Fruit fly (Drosophila melanogaster) whole organism, embryonic: Measurements from ENCODE around the gene sima.

Experiments
- Ada2b ChIP-seq: fragments of 200-800 bp; sonication (Bioruptor generic); IDR thresholded peaks from 2 replicates; pipeline ENCODE4 v1.3.6; 2022; ENCODE audit warnings: missing biosample characterization, missing genetic modification characterization
- Adf1 ChIP-seq: fragments of 200-800 bp; sonication (Bioruptor generic); IDR thresholded peaks from 2 replicates; pipeline ENCODE4 v1.3.6; 2022; ENCODE audit warnings: missing biosample characterization, missing genetic modification characterization
- Atf6 ChIP-seq: fragments of 200-800 bp; sonication (Bioruptor generic); IDR thresholded peaks from 2 replicates; pipeline ENCODE4 v1.3.6; 2022; ENCODE audit warnings: missing biosample characterization, missing genetic modification characterization
- B-H2 ChIP-seq: fragments of 200-800 bp; sonication (Bioruptor generic); optimal IDR thresholded peaks from 2 replicates; lab custom pipeline; 2018; ENCODE audit warnings: missing biosample characterization, mild to moderate bottlenecking, missing genetic modification characterization
- Bdp1 ChIP-seq: fragments of 200-800 bp; sonication (Bioruptor generic); optimal IDR thresholded peaks from 3 replicates; lab custom pipeline; 2016; ENCODE audit warnings: missing biosample characterization, missing genetic modification characterization
- C15 ChIP-seq: fragments of 200-800 bp; sonication (Bioruptor generic); IDR thresholded peaks from 3 replicates; pipeline ENCODE4 v1.3.6; 2022; ENCODE audit warnings: missing biosample characterization, missing genetic modification characterization
- CG10565 ChIP-seq: fragments of 200-800 bp; sonication (Bioruptor generic); optimal IDR thresholded peaks from 3 replicates; lab custom pipeline; 2016; ENCODE audit warnings: missing biosample characterization, mild to moderate bottlenecking, missing genetic modification characterization
- CG11398 ChIP-seq: fragments of 200-800 bp; sonication (Bioruptor generic); optimal IDR thresholded peaks from 2 replicates; lab custom pipeline; 2016; ENCODE audit warnings: missing biosample characterization, missing genetic modification characterization
- CG12155 ChIP-seq: fragments of 200-800 bp; sonication (Bioruptor generic); optimal IDR thresholded peaks from 3 replicates; lab custom pipeline; 2016; ENCODE audit warnings: missing biosample characterization, missing genetic modification characterization
- CG12299 ChIP-seq: fragments of 200-800 bp; sonication (Bioruptor generic); optimal IDR thresholded peaks from 2 replicates; lab custom pipeline; 2018; ENCODE audit warnings: missing biosample characterization, mild to moderate bottlenecking, missing genetic modification characterization
- CG12769 ChIP-seq: fragments of 200-800 bp; sonication (Bioruptor generic); optimal IDR thresholded peaks from 2 replicates; lab custom pipeline; 2019; ENCODE audit warnings: missing biosample characterization, mild to moderate bottlenecking, missing genetic modification characterization, moderate library complexity
- CG12942 ChIP-seq: fragments of 200-800 bp; sonication (Bioruptor generic); optimal IDR thresholded peaks from 3 replicates; lab custom pipeline; 2016; ENCODE audit warnings: missing biosample characterization, missing genetic modification characterization
- CG14441 ChIP-seq: fragments of 200-800 bp; sonication (Bioruptor generic); IDR thresholded peaks from 2 replicates; pipeline ENCODE4 v1.3.6; 2022; ENCODE audit warnings: missing biosample characterization, missing genetic modification characterization
- CG15073 ChIP-seq: fragments of 200-800 bp; sonication (Bioruptor generic); optimal IDR thresholded peaks from 2 replicates; lab custom pipeline; 2016; ENCODE audit warnings: missing biosample characterization, missing genetic modification characterization
- CG17568 ChIP-seq: fragments of 200-800 bp; sonication (Bioruptor generic); optimal IDR thresholded peaks from 2 replicates; lab custom pipeline; 2018; ENCODE audit warnings: missing biosample characterization, mild to moderate bottlenecking, missing genetic modification characterization, moderate library complexity
- CG2199 ChIP-seq: fragments of 200-800 bp; sonication (Bioruptor generic); IDR thresholded peaks from 3 replicates; pipeline ENCODE4 v1.3.6; 2022; ENCODE audit warnings: missing biosample characterization, missing genetic modification characterization
- CG2202 ChIP-seq: fragments of 200-800 bp; sonication (Bioruptor generic); optimal IDR thresholded peaks from 2 replicates; lab custom pipeline; 2018; ENCODE audit warnings: missing biosample characterization, mild to moderate bottlenecking, missing genetic modification characterization
- CG3163 ChIP-seq: fragments of 200-800 bp; sonication (Bioruptor generic); optimal IDR thresholded peaks from 3 replicates; lab custom pipeline; 2016; ENCODE audit warnings: missing biosample characterization, missing genetic modification characterization
- CG4282 ChIP-seq: fragments of 200-800 bp; sonication (Bioruptor generic); optimal IDR thresholded peaks from 2 replicates; lab custom pipeline; 2016; ENCODE audit warnings: missing biosample characterization, missing genetic modification characterization
- CG4820 ChIP-seq: fragments of 200-800 bp; sonication (Bioruptor generic); optimal IDR thresholded peaks from 3 replicates; lab custom pipeline; 2016; ENCODE audit warnings: missing biosample characterization, missing genetic modification characterization
- CG5953 ChIP-seq: fragments of 200-800 bp; sonication (Bioruptor generic); IDR thresholded peaks from 2 replicates; pipeline ENCODE4 v1.3.6; 2022; ENCODE audit warnings: missing biosample characterization, missing genetic modification characterization
- CG6254 ChIP-seq: fragments of 200-800 bp; sonication (Bioruptor generic); optimal IDR thresholded peaks from 3 replicates; lab custom pipeline; 2017; ENCODE audit warnings: mild to moderate bottlenecking, missing biosample characterization, missing genetic modification reagents, missing genetic modification characterization
- CG7372 ChIP-seq: fragments of 200-800 bp; sonication (Bioruptor generic); IDR thresholded peaks from 2 replicates; pipeline ENCODE4 v1.3.6; 2022; ENCODE audit warnings: missing biosample characterization, missing genetic modification characterization
- CG8089 ChIP-seq: fragments of 200-800 bp; sonication (Bioruptor generic); optimal IDR thresholded peaks from 3 replicates; lab custom pipeline; 2016; ENCODE audit warnings: missing biosample characterization, missing genetic modification characterization
- CG8290 ChIP-seq, 3 experiments: fragments of 200-800 bp; sonication (Bioruptor generic); optimal IDR thresholded peaks; 2 replicates each; lab custom pipeline; 2016 to 2019; ENCODE audit warnings: missing biosample characterization in 3 of 3, missing genetic modification characterization in 3 of 3, mild to moderate bottlenecking in 2 of 3, moderate library complexity in 1 of 3
- CG8359 ChIP-seq: fragments of 200-800 bp; sonication (Bioruptor generic); optimal IDR thresholded peaks from 2 replicates; lab custom pipeline; 2017; ENCODE audit warnings: missing biosample characterization, mild to moderate bottlenecking, missing genetic modification characterization, borderline replicate concordance
- Dref ChIP-seq: fragments of 200-800 bp; sonication (Bioruptor generic); IDR thresholded peaks from 2 replicates; pipeline ENCODE4 v1.3.6; 2022; ENCODE audit warnings: missing biosample characterization, missing genetic modification characterization
- ERR ChIP-seq: fragments of 200-800 bp; sonication (Bioruptor generic); optimal IDR thresholded peaks from 2 replicates; lab custom pipeline; 2016; ENCODE audit warnings: missing biosample characterization, missing genetic modification characterization
- Gug ChIP-seq: fragments of 200-800 bp; sonication (Bioruptor generic); IDR thresholded peaks from 4 replicates; pipeline ENCODE4 v1.3.6; 2022; ENCODE audit warnings: missing biosample characterization, missing genetic modification characterization
- HHEX ChIP-seq: fragments of 200-800 bp; sonication (Bioruptor generic); optimal IDR thresholded peaks from 3 replicates; lab custom pipeline; 2017; ENCODE audit warnings: missing biosample characterization, mild to moderate bottlenecking, missing genetic modification characterization, missing genetic modification reagents
- Hmx ChIP-seq: fragments of 200-800 bp; sonication (Bioruptor generic); optimal IDR thresholded peaks from 2 replicates; lab custom pipeline; 2016; ENCODE audit warnings: missing biosample characterization, missing genetic modification characterization
- Lim3 ChIP-seq: fragments of 200-800 bp; sonication (Bioruptor generic); IDR thresholded peaks from 2 replicates; pipeline ENCODE4 v1.3.6; 2022; ENCODE audit warnings: missing biosample characterization, missing genetic modification characterization
- Oaz ChIP-seq: fragments of 200-800 bp; sonication (Bioruptor generic); IDR thresholded peaks from 2 replicates; pipeline ENCODE4 v1.3.6; 2022; ENCODE audit warnings: missing biosample characterization, missing genetic modification characterization
- Sin3A ChIP-seq: fragments of >200 bp; optimal IDR thresholded peaks from 2 replicates; lab custom pipeline; 2018
- TFAM ChIP-seq: fragments of 200-800 bp; sonication (Bioruptor generic); optimal IDR thresholded peaks from 2 replicates; lab custom pipeline; 2017; ENCODE audit warnings: missing biosample characterization, missing genetic modification characterization, inconsistent platforms
- Trl ChIP-seq, 3 experiments: fragments of >200 bp in 2 of 3; fragments of 200-800 bp in 1 of 3; sonication (Bioruptor generic) in 1 of 3; optimal IDR thresholded peaks; 2 replicates in 1 of 3; 3 replicates in 2 of 3; lab custom pipeline; 2016 to 2017; ENCODE audit warnings: missing biosample characterization in 1 of 3, missing genetic modification characterization in 1 of 3
- YL-1 ChIP-seq: fragments of 200-800 bp; sonication (Bioruptor generic); optimal IDR thresholded peaks from 3 replicates; lab custom pipeline; 2017; ENCODE audit warnings: missing biosample characterization, mild to moderate bottlenecking, missing genetic modification characterization
- ase ChIP-seq: fragments of 200-800 bp; sonication (Bioruptor generic); IDR thresholded peaks from 3 replicates; pipeline ENCODE4 v1.3.6; 2022; ENCODE audit warnings: missing biosample characterization, missing genetic modification characterization
- caup ChIP-seq: fragments of 200-800 bp; sonication (Bioruptor generic); optimal IDR thresholded peaks from 3 replicates; lab custom pipeline; 2017; ENCODE audit warnings: missing biosample characterization, mild to moderate bottlenecking, missing genetic modification characterization, moderate library complexity; ENCODE audit not compliant: severe bottlenecking
- danr ChIP-seq: fragments of 200-800 bp; sonication (Bioruptor generic); IDR thresholded peaks from 2 replicates; pipeline ENCODE4 v1.3.6; 2022; ENCODE audit warnings: missing biosample characterization, missing genetic modification characterization
- ems ChIP-seq: fragments of 200-800 bp; sonication (Bioruptor generic); optimal IDR thresholded peaks from 3 replicates; lab custom pipeline; 2016; ENCODE audit warnings: missing biosample characterization, missing genetic modification characterization
- gce ChIP-seq: fragments of 200-800 bp; sonication (Bioruptor generic); IDR thresholded peaks from 3 replicates; pipeline ENCODE4 v1.3.6; 2022; ENCODE audit warnings: missing biosample characterization, missing genetic modification characterization
- grn ChIP-seq: fragments of 200-800 bp; sonication (Bioruptor generic); optimal IDR thresholded peaks from 3 replicates; lab custom pipeline; 2017; ENCODE audit warnings: missing biosample characterization, missing genetic modification characterization
- gt ChIP-seq: fragments of 200-800 bp; sonication (Bioruptor generic); IDR thresholded peaks from 2 replicates; pipeline ENCODE4 v1.3.6; 2022; ENCODE audit warnings: missing biosample characterization, missing genetic modification characterization
- h ChIP-seq: fragments of >200 bp; optimal IDR thresholded peaks from 2 replicates; lab custom pipeline; 2017
- kni ChIP-seq: fragments of 200-800 bp; sonication (Bioruptor generic); optimal IDR thresholded peaks from 3 replicates; lab custom pipeline; 2017; ENCODE audit warnings: mild to moderate bottlenecking, missing biosample characterization, missing genetic modification reagents, missing genetic modification characterization
- pita ChIP-seq: fragments of 200-800 bp; sonication (Bioruptor generic); optimal IDR thresholded peaks from 2 replicates; lab custom pipeline; 2017; ENCODE audit warnings: missing biosample characterization, mild to moderate bottlenecking, missing genetic modification characterization
- ranshi ChIP-seq: fragments of 200-800 bp; sonication (Bioruptor generic); IDR thresholded peaks from 2 replicates; pipeline ENCODE4 v1.3.6; 2022; ENCODE audit warnings: missing biosample characterization, missing genetic modification characterization
- slbo ChIP-seq: fragments of 200-800 bp; sonication (Bioruptor generic); IDR thresholded peaks from 2 replicates; pipeline ENCODE4 v1.3.6; 2022; ENCODE audit warnings: missing biosample characterization, missing genetic modification characterization
- slou ChIP-seq: fragments of 200-800 bp; sonication (Bioruptor generic); optimal IDR thresholded peaks from 3 replicates; lab custom pipeline; 2016; ENCODE audit warnings: missing biosample characterization, missing genetic modification characterization
- vvl ChIP-seq: fragments of 200-800 bp; sonication (Bioruptor generic); IDR thresholded peaks from 2 replicates; pipeline ENCODE4 v1.3.6; 2022; ENCODE audit warnings: missing biosample characterization, missing genetic modification characterization
- wdn ChIP-seq: fragments of 200-800 bp; sonication (Bioruptor generic); IDR thresholded peaks from 2 replicates; pipeline ENCODE4 v1.3.6; 2022; ENCODE audit warnings: missing biosample characterization, missing genetic modification characterization

sima gene

DNA sequence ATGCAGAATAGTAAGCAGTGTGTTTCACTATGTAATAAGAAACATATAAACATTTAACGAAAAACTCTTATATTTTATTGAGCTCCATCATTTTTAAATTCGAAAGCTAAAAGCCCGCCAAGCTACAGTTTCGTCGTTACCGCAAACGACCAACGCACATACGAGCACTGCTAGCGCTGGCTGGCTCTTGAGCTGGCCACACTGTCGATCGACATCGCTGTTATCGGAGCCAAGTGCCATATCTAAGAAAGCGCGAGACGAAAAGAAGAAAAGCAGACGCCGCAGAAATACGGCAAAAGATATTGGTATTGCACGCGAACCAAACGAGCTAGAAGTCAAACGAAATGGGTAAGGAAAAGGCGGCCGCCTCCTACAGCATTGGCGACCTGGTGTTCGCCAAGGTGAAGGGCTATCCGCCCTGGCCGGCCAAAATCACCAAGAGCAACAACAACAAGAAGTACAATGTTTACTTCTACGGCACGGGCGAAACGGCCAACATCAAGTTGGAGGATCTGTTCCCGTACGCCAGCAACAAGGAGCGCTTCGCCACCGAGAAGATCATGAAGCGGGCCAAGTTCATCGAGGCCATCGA is 5.6 kb upstream of the sima start, which contains the start of gene Jasper (continued):
- TF ChIP-seq slbo (GFP tag; lab: Robert Waterston, UW): peak; percentile 27; the same call in 1 of the 2 replicates
- no peak for TF ChIP-seq CG8089
- no peak for TF ChIP-seq CG12942
- TF ChIP-seq CG15073 (GFP tag; lab: Kevin White, UChicago): no peak
- no peak for TF ChIP-seq slou (GFP tag; lab: Kevin White, UChicago)
- TF ChIP-seq ase: no peak
- TF ChIP-seq ranshi: no peak
- no peak for TF ChIP-seq CG8359 (GFP tag; lab: Kevin White, UChicago)
- no peak for TF ChIP-seq caup (GFP tag; lab: Kevin White, UChicago)
- TF ChIP-seq Oaz: no peak
- no peak for TF ChIP-seq HHEX (GFP tag; lab: Kevin White, UChicago)
- TF ChIP-seq ems (GFP tag; lab: Kevin White, UChicago): no peak
- TF ChIP-seq gce (GFP tag; lab: Robert Waterston, UW): no peak
- TF ChIP-seq CG4820: no peak
- TF ChIP-seq CG17568 (GFP tag; lab: Kevin White, UChicago): no peak
- no peak for TF ChIP-seq ERR
- TF ChIP-seq Trl (optimal IDR thresholded peaks at IDR 0.05; lab: Kevin White, UChicago): no peak
- no peak for TF ChIP-seq Trl (GFP tag; optimal IDR thresholded peaks at IDR 0.05; lab: Kevin White, UChicago)
- TF ChIP-seq CG5953 (GFP tag; lab: Robert Waterston, UW): no peak
- TF ChIP-seq CG2202 (tag; lab: Kevin White, UChicago): no peak
- TF ChIP-seq vvl (GFP tag; lab: Robert Waterston, UW): peak; percentile 13; the same call in 1 of the 2 replicates
- peak; percentile 71 for TF ChIP-seq CG6254 (GFP tag; lab: Kevin White, UChicago)
- no peak for TF ChIP-seq CG7372 (GFP tag; lab: Robert Waterston, UW)
- no peak for TF ChIP-seq Atf6 (GFP tag; lab: Robert Waterston, UW)
- no peak for TF ChIP-seq CG11398 (GFP tag; lab: Kevin White, UChicago)
- no peak for TF ChIP-seq CG4282 (GFP tag; lab: Kevin White, UChicago)
- TF ChIP-seq CG14441 (GFP tag; lab: Robert Waterston, UW): no peak
- TF ChIP-seq danr (GFP tag; lab: Robert Waterston, UW): no peak
- TF ChIP-seq kni (GFP tag; lab: Kevin White, UChicago): no peak
- no peak for TF ChIP-seq TFAM (GFP tag; lab: Kevin White, UChicago)
- no peak for TF ChIP-seq CG8290 (GFP tag; optimal IDR thresholded peaks at IDR 0.05; lab: Kevin White, UChicago)
- TF ChIP-seq CG8290 (tag; optimal IDR thresholded peaks at IDR 0.05; lab: Kevin White, UChicago): peak in 1 of 2 experiments; percentile 55
- peak; percentile 73 for TF ChIP-seq Sin3A
- no peak for TF ChIP-seq C15 (GFP tag; lab: Robert Waterston, UW)
- TF ChIP-seq YL-1 (GFP tag; lab: Kevin White, UChicago): peak; percentile 71
- TF ChIP-seq CG10565: no peak
- no peak for TF ChIP-seq Ada2b (GFP tag; lab: Robert Waterston, UW)
- TF ChIP-seq grn (GFP tag; lab: Kevin White, UChicago): no peak
- no peak for TF ChIP-seq Gug (GFP tag; lab: Robert Waterston, UW)
- TF ChIP-seq h: no peak
- peak; percentile 13 for TF ChIP-seq CG3163 (GFP tag; lab: Kevin White, UChicago)
- TF ChIP-seq CG12155 (GFP tag; lab: Kevin White, UChicago): peak; percentile 8
- TF ChIP-seq Adf1 (GFP tag; lab: Robert Waterston, UW): peak; percentile 20; the same call in 1 of the 2 replicates
- no peak for TF ChIP-seq CG12299 (tag; lab: Kevin White, UChicago)
- no peak for TF ChIP-seq wdn (GFP tag; lab: Robert Waterston, UW)
- peak; percentile 95 for TF ChIP-seq Dref (GFP tag; lab: Robert Waterston, UW)
- TF ChIP-seq B-H2: peak; percentile 23
- TF ChIP-seq CG12769 (tag; lab: Kevin White, UChicago): no peak
- no peak for TF ChIP-seq gt (GFP tag; lab: Robert Waterston, UW)
- no peak for TF ChIP-seq Lim3 (GFP tag; lab: Robert Waterston, UW)
- no peak for TF ChIP-seq Hmx
- no peak for TF ChIP-seq pita (GFP tag; lab: Kevin White, UChicago)
- TF ChIP-seq Bdp1 (GFP tag; lab: Kevin White, UChicago): peak; percentile 5
- TF ChIP-seq CG2199 (GFP tag; lab: Robert Waterston, UW): no peak
